Worm (Caenorhabditis elegans) whole organism, early embryonic: ENCODE measurements around the gene T23B7.2.

Experiments used
- B0310.2 ChIP-seq: sonication (generic microtip); optimal IDR thresholded peaks from 2 replicates; lab custom pipeline; 2016; ENCODE audit warnings: mild to moderate bottlenecking, missing genetic modification characterization, missing compliant biosample characterization
- F13C5.2 ChIP-seq: sonication (generic microtip); optimal IDR thresholded peaks from 2 replicates; lab custom pipeline; 2017; ENCODE audit warnings: mild to moderate bottlenecking, missing genetic modification characterization, inconsistent platforms, missing compliant biosample characterization
- aly-1 ChIP-seq: sonication (generic microtip); optimal IDR thresholded peaks from 2 replicates; lab custom pipeline; 2016; ENCODE audit warnings: missing genetic modification characterization, missing compliant biosample characterization
- ama-1 ChIP-seq: fragments of 150-350 bp; optimal IDR thresholded peaks from 2 replicates; lab custom pipeline; 2014
- ceh-36 ChIP-seq: sonication (generic microtip); optimal IDR thresholded peaks from 2 replicates; lab custom pipeline; 2016; ENCODE audit warnings: missing genetic modification characterization, inconsistent platforms, missing compliant biosample characterization
- flt-1 ChIP-seq: fragments of 200-800 bp; sonication (Bioruptor generic); IDR thresholded peaks from 2 replicates; pipeline ENCODE4 v1.3.6; 2022; ENCODE audit warnings: missing genetic modification characterization, missing compliant biosample characterization
- hmbx-1 ChIP-seq: sonication (generic microtip); optimal IDR thresholded peaks from 2 replicates; lab custom pipeline; 2016; ENCODE audit warnings: mild to moderate bottlenecking, missing genetic modification characterization, missing compliant biosample characterization
- hmg-4 ChIP-seq: fragments of 200-800 bp; sonication (Bioruptor generic); optimal IDR thresholded peaks from 2 replicates; lab custom pipeline; 2018; ENCODE audit warnings: mild to moderate bottlenecking, missing genetic modification characterization, missing compliant biosample characterization
- hnd-1 ChIP-seq: sonication (generic microtip); optimal IDR thresholded peaks from 2 replicates; lab custom pipeline; 2016; ENCODE audit warnings: missing genetic modification characterization, missing compliant biosample characterization
- tbx-37 ChIP-seq: fragments of 200-800 bp; sonication (Bioruptor generic); conservative IDR thresholded peaks from 2 replicates; pipeline ENCODE4 v1.3.6; 2022; ENCODE audit warnings: missing genetic modification reagents, missing genetic modification characterization, missing compliant biosample characterization

DNA sequence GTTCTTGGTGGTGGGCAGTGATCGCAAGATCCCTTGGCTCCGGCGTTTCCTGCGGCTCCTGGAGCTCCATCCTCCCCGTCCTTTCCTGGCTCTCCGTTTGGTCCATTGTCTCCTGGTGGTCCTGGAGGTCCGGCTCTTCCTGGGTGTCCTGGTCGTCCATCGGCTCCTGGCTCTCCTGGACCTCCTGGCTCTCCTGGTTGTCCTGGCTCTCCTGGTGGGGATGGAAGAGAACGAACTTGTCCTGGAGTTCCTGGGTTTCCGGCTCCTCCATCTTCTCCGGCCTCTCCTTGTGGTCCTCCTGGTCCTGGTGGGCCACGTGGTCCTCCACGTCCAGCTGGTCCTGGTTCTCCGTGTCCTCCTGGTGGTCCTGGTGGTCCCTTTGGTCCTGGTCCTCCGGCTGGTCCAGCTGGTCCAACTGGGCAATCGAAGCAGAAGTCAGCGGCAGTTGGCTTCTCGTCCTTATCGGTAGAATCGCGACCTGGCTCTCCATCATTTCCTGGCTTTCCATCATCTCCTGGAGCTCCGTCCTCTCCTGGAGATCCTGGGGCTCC, 27.8 kb upstream of the T23B7.2 start:
- TF ChIP-seq ama-1 (lab: Kevin White, UChicago) (no peak), hnd-1 (tag; lab: Kevin White, UChicago) (no peak), hmbx-1 (tag; lab: Kevin White, UChicago) (no peak), flt-1 (GFP tag; lab: Robert Waterston, UW) (no peak), tbx-37 (GFP tag; lab: Robert Waterston, UW) (no peak), aly-1 (tag; lab: Kevin White, UChicago) (no peak), ceh-36 (tag; lab: Kevin White, UChicago) (no peak), hmg-4 (GFP tag; lab: Kevin White, UChicago) (no peak), F13C5.2 (tag; lab: Kevin White, UChicago) (no peak), B0310.2 (tag; lab: Kevin White, UChicago) (no peak)
